Worm (Caenorhabditis elegans) whole organism, L2 larva: ENCODE data around the gene elo-1.

Source experiments
- C34F6.9 ChIP-seq: fragments of 150-350 bp; optimal IDR thresholded peaks from 2 replicates; lab custom pipeline; 2014; ENCODE audit warnings: missing biosample characterization, missing genetic modification characterization
- R02D3.7 ChIP-seq: fragments of 150-350 bp; optimal IDR thresholded peaks from 2 replicates; lab custom pipeline; 2014; ENCODE audit warnings: missing biosample characterization, missing genetic modification characterization
- ZK546.5 ChIP-seq: sonication (generic microtip); optimal IDR thresholded peaks from 2 replicates; lab custom pipeline; 2017; ENCODE audit warnings: missing biosample characterization, missing genetic modification characterization
- alr-1 ChIP-seq: fragments of 150-350 bp; optimal IDR thresholded peaks from 2 replicates; lab custom pipeline; 2014; ENCODE audit warnings: missing biosample characterization, missing genetic modification characterization
- aly-2 ChIP-seq: fragments of 150-350 bp; optimal IDR thresholded peaks from 2 replicates; lab custom pipeline; 2014; ENCODE audit warnings: missing biosample characterization, missing genetic modification characterization
- blmp-1 ChIP-seq: sonication (generic microtip); optimal IDR thresholded peaks from 2 replicates; lab custom pipeline; 2017; ENCODE audit warnings: missing genetic modification characterization, mild to moderate bottlenecking, missing compliant biosample characterization, antibody characterized with exemption, moderate library complexity; ENCODE audit not compliant: insufficient read depth
- crh-2 ChIP-seq: sonication (generic microtip); optimal IDR thresholded peaks from 2 replicates; lab custom pipeline; 2017; ENCODE audit warnings: missing biosample characterization, missing genetic modification characterization
- elt-1 ChIP-seq: fragments of 150-350 bp; optimal IDR thresholded peaks from 2 replicates; lab custom pipeline; 2014; ENCODE audit warnings: missing biosample characterization, missing genetic modification characterization
- elt-3 ChIP-seq: sonication (generic microtip); optimal IDR thresholded peaks from 2 replicates; lab custom pipeline; 2017; ENCODE audit warnings: missing biosample characterization, missing genetic modification characterization
- fos-1 ChIP-seq: fragments of 150-350 bp; optimal IDR thresholded peaks from 2 replicates; lab custom pipeline; 2014; ENCODE audit warnings: missing biosample characterization, missing genetic modification characterization
- gmeb-1 ChIP-seq: fragments of 150-350 bp; optimal IDR thresholded peaks from 2 replicates; lab custom pipeline; 2014; ENCODE audit warnings: missing biosample characterization, missing genetic modification characterization
- lin-11 ChIP-seq: fragments of 150-350 bp; sonication (generic microtip); optimal IDR thresholded peaks from 2 replicates; lab custom pipeline; 2014; ENCODE audit warnings: missing biosample characterization, missing genetic modification characterization, inconsistent platforms, mixed read lengths
- lin-13 ChIP-seq: fragments of 150-350 bp; optimal IDR thresholded peaks from 2 replicates; lab custom pipeline; 2014; ENCODE audit warnings: missing biosample characterization, missing genetic modification reagents, missing genetic modification characterization
- lin-39 ChIP-seq: fragments of 150-350 bp; optimal IDR thresholded peaks from 2 replicates; lab custom pipeline; 2014; ENCODE audit warnings: missing biosample characterization, missing genetic modification reagents, missing genetic modification characterization
- lsy-2 ChIP-seq, 2 experiments: fragments of 150-350 bp in 1 of 2; sonication (generic microtip) in 1 of 2; optimal IDR thresholded peaks; 2 replicates each; lab custom pipeline; 2014 to 2017; ENCODE audit warnings: missing biosample characterization in 2 of 2, missing genetic modification characterization in 2 of 2
- mab-5 ChIP-seq: fragments of 150-350 bp; optimal IDR thresholded peaks from 2 replicates; lab custom pipeline; 2014; ENCODE audit warnings: missing biosample characterization, missing genetic modification characterization
- mbf-1 ChIP-seq: sonication (generic microtip); optimal IDR thresholded peaks from 2 replicates; lab custom pipeline; 2017; ENCODE audit warnings: missing biosample characterization, missing genetic modification characterization
- nhr-10 ChIP-seq: sonication (generic microtip); optimal IDR thresholded peaks from 2 replicates; lab custom pipeline; 2017; ENCODE audit warnings: missing biosample characterization, missing genetic modification characterization
- nhr-11 ChIP-seq: fragments of 150-350 bp; optimal IDR thresholded peaks from 2 replicates; lab custom pipeline; 2014; ENCODE audit warnings: missing biosample characterization, missing genetic modification characterization
- nhr-25 ChIP-seq: fragments of 150-350 bp; sonication (generic microtip); optimal IDR thresholded peaks from 3 replicates; lab custom pipeline; 2014; ENCODE audit warnings: missing biosample characterization, missing genetic modification characterization
- nhr-6 ChIP-seq: fragments of 150-350 bp; optimal IDR thresholded peaks from 2 replicates; lab custom pipeline; 2014; ENCODE audit warnings: missing biosample characterization, missing genetic modification characterization
- nhr-77 ChIP-seq: fragments of 150-350 bp; optimal IDR thresholded peaks from 2 replicates; lab custom pipeline; 2014; ENCODE audit warnings: missing biosample characterization, missing genetic modification characterization
- peb-1 ChIP-seq: fragments of 150-350 bp; optimal IDR thresholded peaks from 2 replicates; lab custom pipeline; 2014; ENCODE audit warnings: missing biosample characterization, missing genetic modification characterization
- sem-4 ChIP-seq: fragments of 150-350 bp; optimal IDR thresholded peaks from 2 replicates; lab custom pipeline; 2014; ENCODE audit warnings: missing biosample characterization, missing genetic modification reagents, missing genetic modification characterization
- skn-1 ChIP-seq: sonication (generic microtip); optimal IDR thresholded peaks from 2 replicates; lab custom pipeline; 2017; ENCODE audit warnings: missing biosample characterization, missing genetic modification characterization
- sma-9 ChIP-seq, 2 experiments: fragments of 150-350 bp in 1 of 2; sonication (generic microtip) in 1 of 2; optimal IDR thresholded peaks; 2 replicates each; lab custom pipeline; 2014 to 2016; ENCODE audit warnings: missing genetic modification characterization in 2 of 2, mild to moderate bottlenecking in 1 of 2, missing biosample characterization in 1 of 2, missing compliant biosample characterization in 1 of 2, missing genetic modification reagents in 1 of 2, moderate library complexity in 1 of 2
- snpc-4 ChIP-seq: fragments of 150-350 bp; optimal IDR thresholded peaks from 2 replicates; lab custom pipeline; 2014; ENCODE audit warnings: missing biosample characterization, missing genetic modification characterization
- unc-39 ChIP-seq: fragments of 150-350 bp; optimal IDR thresholded peaks from 2 replicates; lab custom pipeline; 2014; ENCODE audit warnings: missing biosample characterization, missing genetic modification characterization
- unc-62 ChIP-seq: fragments of 150-350 bp; optimal IDR thresholded peaks from 2 replicates; lab custom pipeline; 2014; ENCODE audit warnings: missing biosample characterization, missing genetic modification reagents, missing genetic modification characterization
- ztf-1 ChIP-seq: fragments of 200-800 bp; sonication (Bioruptor generic); conservative IDR thresholded peaks from 2 replicates; pipeline ENCODE4 v1.3.6; 2022; ENCODE audit warnings: missing genetic modification characterization, missing compliant biosample characterization
- ztf-11 ChIP-seq: sonication (generic microtip); optimal IDR thresholded peaks from 2 replicates; lab custom pipeline; 2017; ENCODE audit warnings: missing biosample characterization, missing genetic modification characterization
- ztf-4 ChIP-seq: fragments of 150-350 bp; optimal IDR thresholded peaks from 2 replicates; lab custom pipeline; 2014; ENCODE audit warnings: missing biosample characterization, missing genetic modification characterization

The elo-1 gene

DNA sequence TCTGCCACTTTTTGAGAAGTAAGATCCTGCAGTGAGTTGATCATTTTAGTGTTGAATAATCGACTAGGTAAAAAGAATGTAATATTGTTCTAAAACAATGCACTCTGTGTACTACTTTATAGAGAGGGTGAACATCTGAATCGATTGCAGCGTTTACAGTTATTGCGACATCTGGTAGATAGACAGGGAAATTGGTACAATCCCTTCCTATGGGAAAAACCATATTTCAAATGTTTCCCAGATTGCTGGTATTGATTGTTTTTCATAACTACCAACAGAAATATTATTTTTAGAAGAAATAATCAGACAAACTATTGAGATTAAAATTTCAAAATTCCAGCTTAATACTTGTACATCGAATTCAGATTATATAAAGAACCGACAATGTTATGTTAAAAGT lies 41.1 kb upstream of the elo-1 start, which contains the start of gene gadr-2:
Gene gadr-2 (minus strand): TSS at position 101 of the 400 bp plus-strand sequence.
- TF ChIP-seq skn-1 (tag; lab: Kevin White, UChicago) (no peak), nhr-25 (tag; lab: Kevin White, UChicago) (no peak), C34F6.9 (no peak), ZK546.5 (tag; lab: Kevin White, UChicago) (no peak), peb-1 (tag; lab: Kevin White, UChicago) (no peak), fos-1 (tag; lab: Kevin White, UChicago) (no peak), lin-13 (GFP tag; lab: Kevin White, UChicago) (no peak), elt-1 (no peak), mab-5 (tag; lab: Kevin White, UChicago) (no peak), nhr-11 (tag; lab: Kevin White, UChicago) (no peak), unc-39 (tag; lab: Kevin White, UChicago) (no peak), snpc-4 (tag; lab: Kevin White, UChicago) (no peak)
- TF ChIP-seq, all 48 proteins: peak for 0

DNA sequence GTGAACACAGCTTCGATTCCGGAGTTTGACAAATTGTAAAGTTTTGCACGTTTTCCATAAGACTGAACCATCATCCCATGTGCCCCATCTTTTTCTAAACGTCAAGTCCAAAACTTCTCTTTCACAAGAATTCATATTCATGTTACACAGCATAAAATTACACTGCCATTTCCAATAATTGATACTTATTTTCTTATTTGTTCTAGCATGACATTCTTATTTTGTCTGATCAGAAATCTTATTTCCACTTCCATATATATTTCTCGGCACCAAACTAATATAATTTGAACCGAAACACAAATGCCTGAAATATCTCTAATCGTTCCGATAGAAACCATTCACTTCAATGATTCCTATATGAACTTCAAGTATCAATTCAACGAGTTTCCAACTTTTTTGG lies 40.2 kb upstream of the elo-1 start, which contains the start of gene sru-2:
Gene sru-2 (plus strand): TSS at position 301 of the 400 bp plus-strand sequence.
- no peak for TF ChIP-seq elt-3 (tag; lab: Kevin White, UChicago)
- no peak for TF ChIP-seq ztf-4 (tag; lab: Kevin White, UChicago)
- TF ChIP-seq lin-39 (tag; lab: Kevin White, UChicago), result no peak
- no peak for TF ChIP-seq nhr-10 (tag; lab: Kevin White, UChicago)
- TF ChIP-seq blmp-1, result no peak
- TF ChIP-seq skn-1 (tag; lab: Kevin White, UChicago), result no peak
- no peak for TF ChIP-seq mbf-1 (tag; lab: Kevin White, UChicago)
- TF ChIP-seq nhr-11 (tag; lab: Kevin White, UChicago), result no peak
- no peak for TF ChIP-seq crh-2
- no peak for TF ChIP-seq gmeb-1 (tag; lab: Kevin White, UChicago)
- no peak for TF ChIP-seq lsy-2 (tag; optimal IDR thresholded peaks at IDR 0.05; lab: Kevin White, UChicago)
- no peak for TF ChIP-seq fos-1 (tag; lab: Kevin White, UChicago)

DNA sequence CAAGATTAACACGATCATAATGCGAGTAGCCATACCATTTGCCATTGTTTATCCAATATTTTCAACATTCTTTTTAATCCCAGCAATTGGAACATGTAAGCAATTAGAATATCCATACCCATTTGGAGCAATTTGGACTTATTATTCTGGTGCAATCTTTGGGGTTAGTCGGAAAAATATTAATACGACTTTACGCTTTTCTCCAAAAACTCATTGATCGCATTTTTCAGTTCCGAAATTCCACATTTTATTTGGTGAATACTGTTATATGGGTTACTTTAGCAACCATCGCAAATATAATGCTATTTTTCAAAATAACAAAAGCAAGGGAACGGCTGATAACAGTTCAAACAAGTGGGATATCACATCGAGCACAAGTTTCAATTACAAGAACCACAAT lies 39.4 kb upstream of the elo-1 start:
- TF ChIP-seq nhr-6 (tag; lab: Kevin White, UChicago) (no peak), lin-39 (tag; lab: Kevin White, UChicago) (no peak), peb-1 (tag; lab: Kevin White, UChicago) (no peak), alr-1 (no peak), nhr-77 (no peak), lin-13 (GFP tag; lab: Kevin White, UChicago) (no peak)
- TF ChIP-seq, all 48 proteins: peak for 0

DNA sequence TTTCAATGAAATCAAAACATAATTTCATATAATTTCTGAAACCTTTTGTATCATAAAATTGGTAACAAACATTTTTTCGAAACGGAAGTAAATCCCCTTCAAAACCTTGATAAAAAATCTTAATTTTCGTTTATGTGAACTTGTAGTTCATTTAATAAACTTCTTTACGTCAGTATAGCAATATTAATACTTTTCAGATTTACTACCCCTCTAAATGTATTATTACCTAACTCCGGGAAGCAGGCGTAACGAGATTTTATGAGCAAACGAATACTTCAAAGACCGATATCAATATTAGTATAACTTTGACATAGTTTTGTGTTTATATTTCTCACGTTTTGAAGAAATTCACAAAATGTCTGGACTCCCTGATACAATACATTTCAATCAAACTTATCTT lies 37.9 kb upstream of the elo-1 start, which contains the start of gene sru-1:
Gene sru-1 (plus strand): TSS at position 301 of the 400 bp plus-strand sequence.
- TF ChIP-seq ZK546.5 (tag; lab: Kevin White, UChicago) (no peak), lin-11 (tag; lab: Kevin White, UChicago) (no peak), lin-39 (tag; lab: Kevin White, UChicago) (no peak), sem-4 (tag; lab: Kevin White, UChicago) (no peak), sma-9 (GFP tag; optimal IDR thresholded peaks at IDR 0.05; lab: Kevin White, UChicago) (no peak), sma-9 (tag; optimal IDR thresholded peaks at IDR 0.05; lab: Kevin White, UChicago) (no peak), lin-13 (GFP tag; lab: Kevin White, UChicago) (no peak), blmp-1 (no peak)

DNA sequence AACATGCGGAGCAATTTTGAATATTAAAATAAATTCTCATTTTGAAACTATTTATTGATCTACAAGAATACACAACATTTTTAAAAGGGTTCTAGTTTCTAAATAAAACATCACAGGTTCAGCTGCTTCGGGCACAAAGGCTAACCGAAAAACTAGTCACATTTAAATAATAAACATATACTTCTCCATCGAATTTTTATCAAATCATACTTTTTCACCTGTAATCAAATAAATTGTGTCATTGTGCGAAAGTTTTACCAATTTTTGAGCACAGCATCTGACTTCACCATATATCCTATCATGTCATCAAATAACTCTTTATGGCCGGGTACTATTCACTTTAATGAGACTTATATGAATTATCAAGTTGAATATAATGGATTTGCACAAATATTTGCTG lies 35.8 kb upstream of the elo-1 start, which contains the start of gene sru-6:
Gene sru-6 (plus strand): TSS at position 301 of the 400 bp plus-strand sequence.
- TF ChIP-seq sem-4 (tag; lab: Kevin White, UChicago) (no peak), nhr-11 (tag; lab: Kevin White, UChicago) (no peak), unc-62 (GFP tag; lab: Kevin White, UChicago) (no peak), ztf-4 (tag; lab: Kevin White, UChicago) (no peak), peb-1 (tag; lab: Kevin White, UChicago) (no peak), nhr-25 (tag; lab: Kevin White, UChicago) (no peak), mab-5 (tag; lab: Kevin White, UChicago) (no peak), nhr-77 (no peak), ztf-1 (GFP tag; lab: Robert Waterston, UW) (no peak), ztf-11 (tag; lab: Kevin White, UChicago) (no peak), elt-3 (tag; lab: Kevin White, UChicago) (no peak)

DNA sequence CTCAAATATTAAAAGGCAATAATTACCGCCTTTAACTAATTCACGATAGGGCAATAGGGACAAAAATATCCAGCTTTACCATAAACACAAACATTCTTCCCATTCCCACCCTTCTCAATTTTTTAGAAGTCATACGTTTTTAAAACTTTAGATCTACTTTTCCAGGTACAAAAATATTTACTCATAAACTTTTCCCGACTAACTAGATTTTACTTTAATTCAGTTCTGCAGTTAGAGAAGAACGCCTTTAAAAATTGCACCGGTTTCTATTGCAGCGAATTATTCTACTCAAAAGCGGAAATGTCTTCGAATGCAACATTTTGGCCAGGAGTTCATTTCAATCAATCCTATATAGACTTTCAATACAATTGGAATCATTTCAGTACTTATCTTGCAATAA lies 29.9 kb upstream of the elo-1 start, which contains the start of gene sru-3:
Gene sru-3 (plus strand): TSS at position 301 of the 400 bp plus-strand sequence.
- no peak for TF ChIP-seq R02D3.7 (tag; lab: Kevin White, UChicago)
- no peak for TF ChIP-seq unc-39 (tag; lab: Kevin White, UChicago)
- no peak for TF ChIP-seq C34F6.9
- TF ChIP-seq mab-5 (tag; lab: Kevin White, UChicago), result no peak
- no peak for TF ChIP-seq nhr-11 (tag; lab: Kevin White, UChicago)
- TF ChIP-seq aly-2 (tag; lab: Kevin White, UChicago), result no peak
